Worm (Caenorhabditis elegans) whole organism, L4 larva: Measurements from ENCODE around the gene gst-29.

Experiments used
- F10B5.3 ChIP-seq: sonication (generic microtip); optimal IDR thresholded peaks from 2 replicates; lab custom pipeline; 2016; ENCODE audit warnings: mild to moderate bottlenecking, missing genetic modification characterization, missing compliant biosample characterization
- F26F4.8 ChIP-seq: fragments of 200-800 bp; sonication (Bioruptor generic); conservative IDR thresholded peaks from 2 replicates; pipeline ENCODE4 v1.3.6; 2022; ENCODE audit warnings: missing genetic modification characterization, missing compliant biosample characterization
- F37D6.2 ChIP-seq: sonication (generic microtip); optimal IDR thresholded peaks from 2 replicates; lab custom pipeline; 2016; ENCODE audit warnings: mild to moderate bottlenecking, missing genetic modification characterization, missing compliant biosample characterization
- F44E2.7 ChIP-seq: fragments of 200-800 bp; sonication (Bioruptor generic); IDR thresholded peaks from 2 replicates; pipeline ENCODE4 v2.1.2; 2022; ENCODE audit warnings: missing genetic modification characterization, missing compliant biosample characterization
- T20F7.1 ChIP-seq: fragments of 200-800 bp; sonication (Bioruptor generic); optimal IDR thresholded peaks from 2 replicates; lab custom pipeline; 2018; ENCODE audit warnings: mild to moderate bottlenecking, missing genetic modification characterization, missing compliant biosample characterization
- Y105C5A.15 ChIP-seq: fragments of 200-800 bp; sonication (Bioruptor generic); IDR thresholded peaks from 2 replicates; pipeline ENCODE4 v1.3.6; 2022; ENCODE audit warnings: missing genetic modification characterization, missing compliant biosample characterization
- Y48G9A.11 ChIP-seq: fragments of 200-800 bp; sonication (Bioruptor generic); IDR thresholded peaks from 2 replicates; pipeline ENCODE4 v1.3.6; 2022; ENCODE audit warnings: missing genetic modification reagents, missing genetic modification characterization, missing compliant biosample characterization
- Y5F2A.4 ChIP-seq: fragments of 200-800 bp; sonication (Bioruptor generic); optimal IDR thresholded peaks from 2 replicates; lab custom pipeline; 2018; ENCODE audit warnings: mild to moderate bottlenecking, missing genetic modification characterization, missing compliant biosample characterization
- aha-1 ChIP-seq: fragments of 150-350 bp; peaks from one replicate; lab custom pipeline; 2014; ENCODE audit warnings: missing biosample characterization, missing genetic modification characterization
- aly-2 ChIP-seq: sonication (generic microtip); optimal IDR thresholded peaks from 2 replicates; lab custom pipeline; 2018; ENCODE audit warnings: missing biosample characterization, missing genetic modification characterization
- ama-1 ChIP-seq: fragments of 150-350 bp; optimal IDR thresholded peaks from 2 replicates; lab custom pipeline; 2014; ENCODE audit warnings: inconsistent platforms, mixed read lengths
- ces-1 ChIP-seq: fragments of 150-350 bp; sonication (generic microtip); optimal IDR thresholded peaks from 4 replicates; lab custom pipeline; 2014; ENCODE audit warnings: missing biosample characterization, missing genetic modification reagents, missing genetic modification characterization
- daf-12 ChIP-seq: fragments of 150-350 bp; optimal IDR thresholded peaks from 2 replicates; lab custom pipeline; 2014; ENCODE audit warnings: missing biosample characterization, missing genetic modification reagents, missing genetic modification characterization
- daf-16 ChIP-seq, 3 experiments: sonication (generic microtip); optimal IDR thresholded peaks; 2 replicates each; lab custom pipeline; 2016 to 2017; ENCODE audit warnings: missing genetic modification characterization in 3 of 3, missing genetic modification reagents in 3 of 3, mild to moderate bottlenecking in 2 of 3, missing compliant biosample characterization in 2 of 3, missing biosample characterization in 1 of 3, moderate library complexity in 1 of 3
- dmd-6 ChIP-seq: fragments of 200-800 bp; sonication (Bioruptor generic); IDR thresholded peaks from 2 replicates; pipeline ENCODE4 v1.3.6; 2022; ENCODE audit warnings: missing genetic modification reagents, missing genetic modification characterization, missing compliant biosample characterization
- dve-1 ChIP-seq: sonication (generic microtip); optimal IDR thresholded peaks from 2 replicates; lab custom pipeline; 2017; ENCODE audit warnings: antibody characterized with exemption, mild to moderate bottlenecking, missing genetic modification characterization, missing compliant biosample characterization; ENCODE audit not compliant: insufficient read depth
- fkh-10 ChIP-seq: fragments of 150-350 bp; optimal IDR thresholded peaks from 2 replicates; lab custom pipeline; 2014; ENCODE audit warnings: missing biosample characterization, missing genetic modification reagents, missing genetic modification characterization
- hif-1 ChIP-seq, 2 experiments: sonication (generic microtip); optimal IDR thresholded peaks; 2 replicates each; lab custom pipeline; 2016 to 2017; ENCODE audit warnings: missing compliant biosample characterization in 2 of 2, missing genetic modification characterization in 2 of 2, missing genetic modification reagents in 2 of 2, missing genotype in 2 of 2, mild to moderate bottlenecking in 1 of 2
- hlh-11 ChIP-seq: fragments of 200-800 bp; sonication (Bioruptor generic); optimal IDR thresholded peaks from 2 replicates; lab custom pipeline; 2018; ENCODE audit warnings: mild to moderate bottlenecking, missing genetic modification characterization, missing compliant biosample characterization
- hlh-30 ChIP-seq: sonication (generic microtip); optimal IDR thresholded peaks from 2 replicates; lab custom pipeline; 2017; ENCODE audit warnings: antibody characterized with exemption, mild to moderate bottlenecking, missing genetic modification characterization, missing compliant biosample characterization; ENCODE audit not compliant: insufficient read depth
- hmg-1.1 ChIP-seq: fragments of 200-800 bp; sonication (Bioruptor generic); IDR thresholded peaks from 2 replicates; pipeline ENCODE4 v1.3.6; 2022; ENCODE audit warnings: missing genetic modification reagents, missing genetic modification characterization, missing compliant biosample characterization
- lsy-2 ChIP-seq, 2 experiments: fragments of 150-350 bp in 1 of 2; sonication (generic microtip) in 1 of 2; optimal IDR thresholded peaks; 2 replicates each; lab custom pipeline; 2014 to 2017; ENCODE audit warnings: missing biosample characterization in 2 of 2, missing genetic modification characterization in 2 of 2
- madf-5 ChIP-seq, 2 experiments: fragments of 200-800 bp; sonication (Bioruptor generic); IDR thresholded peaks; 2 replicates each; pipeline ENCODE4 v1.3.6; 2022; ENCODE audit warnings: missing compliant biosample characterization in 2 of 2, missing genetic modification characterization in 2 of 2
- mdl-1 ChIP-seq, 2 experiments: fragments of 150-350 bp in 1 of 2; sonication (generic microtip) in 1 of 2; optimal IDR thresholded peaks; 2 replicates each; lab custom pipeline; 2014 to 2017; ENCODE audit warnings: missing biosample characterization in 2 of 2, missing genetic modification characterization in 2 of 2
- mep-1 ChIP-seq: fragments of 150-350 bp; sonication (generic microtip); optimal IDR thresholded peaks from 3 replicates; lab custom pipeline; 2014; ENCODE audit warnings: missing biosample characterization, missing genetic modification characterization
- mes-2 ChIP-seq: sonication (generic microtip); optimal IDR thresholded peaks from 2 replicates; lab custom pipeline; 2016; ENCODE audit warnings: missing genotype, mild to moderate bottlenecking, missing genetic modification characterization, missing compliant biosample characterization; ENCODE audit not compliant: poor library complexity, severe bottlenecking
- mxl-2 ChIP-seq: fragments of 200-800 bp; sonication (Bioruptor generic); conservative IDR thresholded peaks from 2 replicates; pipeline ENCODE4 v1.3.6; 2022; ENCODE audit warnings: missing genetic modification reagents, missing genetic modification characterization, missing compliant biosample characterization
- mxl-3 ChIP-seq: fragments of 200-800 bp; sonication (Bioruptor generic); optimal IDR thresholded peaks from 2 replicates; lab custom pipeline; 2018; ENCODE audit warnings: mild to moderate bottlenecking, missing genetic modification characterization, missing compliant biosample characterization
- nhr-11 ChIP-seq: fragments of 150-350 bp; optimal IDR thresholded peaks from 2 replicates; lab custom pipeline; 2014; ENCODE audit warnings: missing biosample characterization, missing genetic modification characterization
- nhr-111 ChIP-seq: fragments of 200-800 bp; sonication (Bioruptor generic); optimal IDR thresholded peaks from 2 replicates; lab custom pipeline; 2018; ENCODE audit warnings: mild to moderate bottlenecking, missing genetic modification characterization, missing compliant biosample characterization
- nhr-42 ChIP-seq: fragments of 200-800 bp; sonication (Bioruptor generic); IDR thresholded peaks from 2 replicates; pipeline ENCODE4 v1.3.6; 2022; ENCODE audit warnings: missing genetic modification characterization, missing compliant biosample characterization
- nhr-48 ChIP-seq: sonication (generic microtip); optimal IDR thresholded peaks from 2 replicates; lab custom pipeline; 2016; ENCODE audit warnings: mild to moderate bottlenecking, missing genetic modification characterization, missing compliant biosample characterization
- nhr-6 ChIP-seq: fragments of 150-350 bp; optimal IDR thresholded peaks from 2 replicates; lab custom pipeline; 2014; ENCODE audit warnings: missing biosample characterization, missing genetic modification characterization
- nhr-76 ChIP-seq: fragments of 150-350 bp; optimal IDR thresholded peaks from 2 replicates; lab custom pipeline; 2014; ENCODE audit warnings: missing biosample characterization, missing genetic modification characterization
- nhr-77 ChIP-seq: fragments of 150-350 bp; optimal IDR thresholded peaks from 2 replicates; lab custom pipeline; 2014; ENCODE audit warnings: missing biosample characterization, missing genetic modification characterization
- pqm-1 ChIP-seq: sonication (generic microtip); optimal IDR thresholded peaks from 2 replicates; lab custom pipeline; 2017; ENCODE audit warnings: missing biosample characterization, missing genetic modification characterization
- rbr-2 ChIP-seq: sonication (generic microtip); optimal IDR thresholded peaks from 2 replicates; lab custom pipeline; 2016; ENCODE audit warnings: missing genotype, missing genetic modification characterization, missing compliant biosample characterization
- skn-1 ChIP-seq: fragments of 150-350 bp; optimal IDR thresholded peaks from 2 replicates; lab custom pipeline; 2014; ENCODE audit warnings: missing biosample characterization, missing genetic modification characterization
- spr-3 ChIP-seq: fragments of 200-800 bp; sonication (Bioruptor generic); optimal IDR thresholded peaks from 2 replicates; lab custom pipeline; 2018; ENCODE audit warnings: mild to moderate bottlenecking, missing genetic modification characterization, missing compliant biosample characterization
- tag-97 ChIP-seq: fragments of 200-800 bp; sonication (Bioruptor generic); IDR thresholded peaks from 2 replicates; pipeline ENCODE4 v1.3.6; 2022; ENCODE audit warnings: missing genetic modification characterization, missing compliant biosample characterization
- tra-1 ChIP-seq: fragments of 200-800 bp; sonication (Bioruptor generic); IDR thresholded peaks from 2 replicates; pipeline ENCODE4 v1.3.6; 2022; ENCODE audit warnings: missing genetic modification reagents, missing genetic modification characterization, missing compliant biosample characterization
- unc-130 ChIP-seq: sonication (generic microtip); optimal IDR thresholded peaks from 2 replicates; lab custom pipeline; 2016; ENCODE audit warnings: missing genetic modification reagents, missing genetic modification characterization, missing compliant biosample characterization
- unc-62 ChIP-seq, 3 experiments: fragments of 150-350 bp in 1 of 3; sonication (generic microtip); optimal IDR thresholded peaks in 2 of 3; peaks in 1 of 3; 1 replicate in 1 of 3; 2 replicates in 2 of 3; lab custom pipeline; 2014 to 2017; ENCODE audit warnings: missing biosample characterization in 3 of 3, missing genetic modification characterization in 3 of 3, missing genetic modification reagents in 3 of 3, missing genotype in 1 of 3
- vab-7 ChIP-seq: fragments of 200-800 bp; sonication (Bioruptor generic); IDR thresholded peaks from 2 replicates; pipeline ENCODE4 v1.3.6; 2022; ENCODE audit warnings: missing genetic modification reagents, missing genetic modification characterization, missing compliant biosample characterization
- zfp-2 ChIP-seq: sonication (generic microtip); optimal IDR thresholded peaks from 2 replicates; lab custom pipeline; 2016; ENCODE audit warnings: mild to moderate bottlenecking, missing genetic modification characterization, missing compliant biosample characterization
- zip-11 ChIP-seq: fragments of 200-800 bp; sonication (Bioruptor generic); IDR thresholded peaks from 2 replicates; pipeline ENCODE4 v1.3.6; 2022; ENCODE audit warnings: missing genetic modification characterization, missing compliant biosample characterization
- ztf-11 ChIP-seq: fragments of 150-350 bp; optimal IDR thresholded peaks from 2 replicates; lab custom pipeline; 2014; ENCODE audit warnings: missing biosample characterization, missing genetic modification characterization

The gst-29 gene

ce11 chrII:15193961-15194360 lies 24.3 kb upstream of the gst-29 start (continued):
- no peak for TF ChIP-seq F10B5.3 (tag; lab: Kevin White, UChicago)
- TF ChIP-seq daf-12 (tag; lab: Kevin White, UChicago): no peak
- TF ChIP-seq F26F4.8: no peak
- no peak for TF ChIP-seq Y5F2A.4
- TF ChIP-seq vab-7 (GFP tag; lab: Robert Waterston, UW): no peak
- TF ChIP-seq lsy-2 (tag; optimal IDR thresholded peaks at IDR 0.05; lab: Kevin White, UChicago): peak in 1 of 2 experiments; percentile 26
- peak in 1 of 2 experiments; percentile 65 for TF ChIP-seq daf-16 (GFP tag; optimal IDR thresholded peaks at IDR 0.05; lab: Kevin White, UChicago)
- TF ChIP-seq daf-16 (tag; optimal IDR thresholded peaks at IDR 0.05; lab: Kevin White, UChicago): peak; percentile 79
- peak; percentile 62 for TF ChIP-seq mxl-3
- TF ChIP-seq nhr-77 (tag; lab: Kevin White, UChicago): peak; percentile 89
- TF ChIP-seq mep-1: peak; percentile 48
- peak; percentile 70 for TF ChIP-seq tra-1 (GFP tag; lab: Robert Waterston, UW)
- TF ChIP-seq unc-130: no peak
- peak; percentile 3 for TF ChIP-seq nhr-48 (tag; lab: Kevin White, UChicago)
- TF ChIP-seq tag-97 (GFP tag; lab: Robert Waterston, UW): no peak
- no peak for TF ChIP-seq ztf-11 (tag; lab: Kevin White, UChicago)
- TF ChIP-seq nhr-6 (tag; lab: Kevin White, UChicago): no peak
- TF ChIP-seq skn-1: no peak
- peak; percentile 88 for TF ChIP-seq hlh-30 (tag; lab: Kevin White, UChicago)
- peak in 1 of 2 experiments; percentile 21 for TF ChIP-seq hif-1 (tag; optimal IDR thresholded peaks at IDR 0.05; lab: Kevin White, UChicago)
- peak; percentile 38 for TF ChIP-seq pqm-1 (tag; lab: Kevin White, UChicago)
- TF ChIP-seq mxl-2 (GFP tag; lab: Robert Waterston, UW): no peak
- no peak for TF ChIP-seq Y48G9A.11 (GFP tag; lab: Robert Waterston, UW)
- TF ChIP-seq dve-1: peak; percentile 81
- no peak for TF ChIP-seq nhr-76
- TF ChIP-seq rbr-2 (tag; lab: Kevin White, UChicago): no peak
- TF ChIP-seq T20F7.1 (GFP tag; lab: Kevin White, UChicago): no peak
- TF ChIP-seq nhr-11 (tag; lab: Kevin White, UChicago): peak; percentile 64
- TF ChIP-seq mdl-1 (tag; optimal IDR thresholded peaks at IDR 0.05; lab: Kevin White, UChicago): peak; percentile 24 to 83
- no peak for TF ChIP-seq F44E2.7

- TF ChIP-seq daf-16 (GFP tag; optimal IDR thresholded peaks at IDR 0.05; lab: Kevin White, UChicago) (no peak), daf-16 (tag; optimal IDR thresholded peaks at IDR 0.05; lab: Kevin White, UChicago) (peak; percentile 80), dmd-6 (GFP tag; lab: Robert Waterston, UW) (peak; percentile 59), Y105C5A.15 (GFP tag; lab: Robert Waterston, UW) (no peak), madf-5 (GFP tag; IDR thresholded peaks at IDR 0.05; lab: Robert Waterston, UW) (no peak), spr-3 (GFP tag; lab: Kevin White, UChicago) (no peak), F37D6.2 (no peak), mdl-1 (tag; optimal IDR thresholded peaks at IDR 0.05; lab: Kevin White, UChicago) (no peak), pqm-1 (tag; lab: Kevin White, UChicago) (peak; percentile 25), hlh-11 (peak; percentile 38), aly-2 (no peak), dve-1 (peak; percentile 46), ama-1 (no peak), nhr-111 (GFP tag; lab: Kevin White, UChicago) (no peak)
Observed at ce11 chrII:15190971-15191370, 21.3 kb upstream of the gst-29 start.

ce11 chrII:15189956-15190355 lies 20.3 kb upstream of the gst-29 start:
- TF ChIP-seq mes-2 (tag; lab: Kevin White, UChicago) (peak; percentile 33), hlh-30 (tag; lab: Kevin White, UChicago) (peak; percentile 46), ces-1 (GFP tag; lab: Kevin White, UChicago) (no peak), nhr-48 (tag; lab: Kevin White, UChicago) (no peak), nhr-6 (tag; lab: Kevin White, UChicago) (no peak), rbr-2 (tag; lab: Kevin White, UChicago) (peak; percentile 51), aha-1 (tag; lab: Kevin White, UChicago) (peak; percentile 35), dve-1 (peak; percentile 36), lsy-2 (tag; optimal IDR thresholded peaks at IDR 0.05; lab: Kevin White, UChicago) (peak in 1 of 2 experiments; percentile 5), F37D6.2 (no peak), fkh-10 (GFP tag; lab: Kevin White, UChicago) (peak; percentile 36), hmg-1.1 (GFP tag; lab: Robert Waterston, UW) (peak; percentile 54), zfp-2 (tag; lab: Kevin White, UChicago) (no peak), nhr-11 (tag; lab: Kevin White, UChicago) (no peak), mep-1 (peak; percentile 27), zip-11 (GFP tag; lab: Robert Waterston, UW) (no peak), nhr-42 (0 out of 2 replicates have a peak, but pooled peaks have one; percentile 22), unc-62 (GFP tag; optimal IDR thresholded peaks at IDR 0.05 in 1 of 2; lab: Kevin White, UChicago) (peak in 1 of 2 experiments; percentile 8), unc-62 (tag; optimal IDR thresholded peaks at IDR 0.05; lab: Kevin White, UChicago) (no peak)
